Fruit fly (Drosophila melanogaster): Measurements from ENCODE around the gene Syt12.
A peak's percentile ranks its signal among the peaks of the same experiment; 100 is the strongest.

Gene Syt12

DNA sequence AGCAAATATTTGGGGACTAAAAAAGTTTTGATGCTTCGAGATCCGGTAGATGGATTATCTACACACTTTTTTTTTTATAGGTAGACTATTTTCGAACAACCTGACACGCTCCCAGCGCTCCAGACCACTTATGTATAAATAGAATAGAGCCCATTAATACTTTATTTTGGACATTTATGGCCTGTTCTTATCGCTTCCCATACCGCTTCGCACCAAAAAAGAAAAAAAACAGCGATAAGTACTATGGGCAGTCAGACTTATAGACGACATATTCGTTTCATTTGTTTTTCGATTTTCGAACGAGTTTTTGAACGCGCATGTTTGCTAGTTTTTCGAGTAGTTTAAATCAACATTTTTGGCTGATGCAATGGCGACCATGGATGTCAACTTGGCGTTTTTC, 38.6 kb downstream of the Syt12 start:
- TF ChIP-seq CG32264 (GFP tag; optimal IDR thresholded peaks at IDR 0.05) (no peak), Abd-B (GFP tag; optimal IDR thresholded peaks at IDR 0.05) (no peak), Vsx2 (GFP tag; optimal IDR thresholded peaks at IDR 0.05; ENCODE audit: partially characterized antibody) (no peak), usp (GFP tag; optimal IDR thresholded peaks at IDR 0.05) (no peak), GATAd (GFP tag; optimal IDR thresholded peaks at IDR 0.05) (no peak), brk (GFP tag; optimal IDR thresholded peaks at IDR 0.05) (no peak), Myc (optimal IDR thresholded peaks at IDR 0.05) (no peak), psq (GFP tag; optimal IDR thresholded peaks at IDR 0.05) (no peak), sv (GFP tag; optimal IDR thresholded peaks at IDR 0.05) (no peak), jim (GFP tag; optimal IDR thresholded peaks at IDR 0.05) (no peak), CrebA (GFP tag; optimal IDR thresholded peaks at IDR 0.05; ENCODE audit: borderline replicate concordance) (no peak), N (GFP tag; optimal IDR thresholded peaks at IDR 0.05) (no peak), dmrt93B (GFP tag; optimal IDR thresholded peaks at IDR 0.05) (no peak), Rel (GFP tag; optimal IDR thresholded peaks at IDR 0.05) (no peak), Rel (tag; optimal IDR thresholded peaks at IDR 0.05) (no peak), CG9705 (GFP tag; optimal IDR thresholded peaks at IDR 0.05) (no peak), Hr78 (GFP tag; optimal IDR thresholded peaks at IDR 0.05) (no peak), rgr (GFP tag; optimal IDR thresholded peaks at IDR 0.05) (no peak)

DNA sequence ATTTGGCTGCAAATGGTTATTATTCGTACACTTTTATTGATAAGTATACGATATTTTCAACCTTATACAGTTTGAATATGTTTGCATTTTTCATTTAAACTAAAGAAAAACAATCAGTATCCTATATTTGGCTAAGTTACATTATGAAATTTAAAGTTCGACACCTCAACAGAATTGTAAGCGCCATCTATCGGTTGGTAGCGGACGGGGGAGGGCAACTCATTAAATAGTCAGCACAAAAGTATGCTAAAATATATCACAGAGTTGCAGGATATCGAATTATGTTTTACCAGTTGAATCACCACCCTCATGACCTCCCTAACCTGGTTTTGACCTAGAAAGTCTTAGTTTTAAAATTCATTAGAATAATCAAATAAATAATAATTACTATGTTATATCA, 42.2 kb downstream of the Syt12 start:
- no peak for TF ChIP-seq Hr78 (GFP tag; optimal IDR thresholded peaks at IDR 0.05)
- no peak for TF ChIP-seq woc (GFP tag; optimal IDR thresholded peaks at IDR 0.05)
- no peak for TF ChIP-seq brk (GFP tag; optimal IDR thresholded peaks at IDR 0.05)
- TF ChIP-seq Sp1 (GFP tag; optimal IDR thresholded peaks at IDR 0.05), result no peak
- peak; percentile 32 for TF ChIP-seq Myc (optimal IDR thresholded peaks at IDR 0.05)
- no peak for TF ChIP-seq dl (GFP tag; optimal IDR thresholded peaks at IDR 0.05; ENCODE audit: insufficient read depth in 1 of 2, partially characterized antibody in 2 of 2)

DNA sequence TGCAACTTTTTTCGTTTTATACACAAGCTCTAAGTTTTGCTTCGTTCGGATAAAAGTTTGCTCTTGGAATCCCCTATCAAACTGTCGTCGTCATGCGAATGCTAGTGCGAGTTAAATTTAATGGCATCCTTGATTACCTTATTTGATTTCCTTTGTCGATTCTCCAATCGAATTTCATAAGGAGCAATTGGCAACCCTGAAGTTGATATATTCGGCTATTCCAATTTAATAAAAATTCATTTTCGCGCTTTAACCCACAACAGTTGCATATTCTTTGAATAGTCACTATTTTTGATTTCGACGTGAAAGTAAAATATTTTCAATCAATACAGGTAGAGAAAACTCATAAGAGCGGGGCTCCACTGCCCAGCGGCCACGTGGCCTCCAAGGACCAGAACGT, 43.7 kb downstream of the Syt12 start, which contains the start of gene CG12725:
Gene CG12725, minus strand, starts transcription at position 101 of the 400 bp plus-strand sequence.
- no peak for TF ChIP-seq Abd-B (GFP tag; optimal IDR thresholded peaks at IDR 0.05)
- no peak for TF ChIP-seq Hr83 (GFP tag; optimal IDR thresholded peaks at IDR 0.05; ENCODE audit: poor library complexity, severe bottlenecking)
- no peak for TF ChIP-seq Hr78 (GFP tag; optimal IDR thresholded peaks at IDR 0.05)
- no peak for TF ChIP-seq ey (GFP tag; optimal IDR thresholded peaks at IDR 0.05)
- TF ChIP-seq CG32264 (GFP tag; optimal IDR thresholded peaks at IDR 0.05), result no peak
- no peak for TF ChIP-seq N (GFP tag; optimal IDR thresholded peaks at IDR 0.05)
- TF ChIP-seq dsf (GFP tag; optimal IDR thresholded peaks at IDR 0.05; ENCODE audit: borderline replicate concordance), result no peak
- TF ChIP-seq pan (optimal IDR thresholded peaks at IDR 0.05), result no peak
- TF ChIP-seq Myc (optimal IDR thresholded peaks at IDR 0.05), result no peak
- no peak for TF ChIP-seq dl (GFP tag; optimal IDR thresholded peaks at IDR 0.05; ENCODE audit: insufficient read depth in 1 of 2, partially characterized antibody in 2 of 2)
- TF ChIP-seq OdsH (GFP tag; optimal IDR thresholded peaks at IDR 0.05), result no peak

dm6 chrX:13403553-13403952, 44.5 kb downstream of the Syt12 start:
- TF ChIP-seq CrebA (GFP tag; optimal IDR thresholded peaks at IDR 0.05; ENCODE audit: borderline replicate concordance) (peak; percentile 46), dmrt93B (GFP tag; optimal IDR thresholded peaks at IDR 0.05) (no peak)

DNA sequence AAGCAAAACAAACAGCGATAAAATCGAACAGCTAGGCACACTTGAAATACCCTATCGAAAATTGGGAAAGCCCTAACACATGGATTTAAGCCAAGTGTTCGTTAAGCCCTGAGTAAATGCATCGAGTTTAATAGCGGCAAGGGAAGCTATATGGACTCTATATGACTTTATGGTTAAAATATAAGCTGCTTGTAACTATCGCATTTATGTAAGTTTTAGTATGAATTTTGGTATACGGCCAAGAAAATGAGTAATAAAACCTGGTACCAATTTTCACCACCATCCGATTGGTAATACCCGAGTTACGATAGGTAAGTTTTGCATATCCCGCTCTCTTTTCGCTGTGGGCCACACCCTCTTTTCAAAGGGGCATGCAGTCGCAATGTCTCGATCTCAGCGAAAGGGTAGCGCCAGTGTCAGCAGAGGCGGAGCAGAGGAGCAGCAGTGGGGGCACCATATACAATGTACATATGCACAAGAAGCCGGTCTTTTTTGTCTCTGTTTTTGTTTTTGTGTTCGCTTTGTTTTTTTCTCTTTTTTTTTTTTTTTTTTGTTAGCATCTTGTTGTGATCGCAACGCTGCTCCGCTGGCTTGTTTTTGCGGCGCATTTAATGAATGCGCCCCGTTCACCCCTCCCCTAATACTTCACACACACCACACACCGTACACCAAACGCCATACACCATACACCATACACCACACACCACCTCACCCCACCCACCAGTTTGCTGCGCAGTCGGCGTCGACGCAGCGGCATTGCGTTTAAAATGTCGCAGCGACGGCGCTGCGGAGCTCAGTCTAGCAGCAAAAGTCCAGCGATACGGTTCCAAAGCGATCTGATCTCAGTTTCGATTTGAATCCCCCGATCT, 45.1 kb downstream of the Syt12 start, which contains the start of gene GstT4:
Gene GstT4, plus strand, starts transcription at position 788 of the 869 bp plus-strand sequence.
- no peak for TF ChIP-seq CG32264 (GFP tag; optimal IDR thresholded peaks at IDR 0.05)
- peak; percentile 95 for TF ChIP-seq woc (GFP tag; optimal IDR thresholded peaks at IDR 0.05)
- TF ChIP-seq psq (GFP tag; optimal IDR thresholded peaks at IDR 0.05), result peak; percentile 97
- no peak for TF ChIP-seq Vsx2 (GFP tag; optimal IDR thresholded peaks at IDR 0.05; ENCODE audit: partially characterized antibody)
- TF ChIP-seq dsf (GFP tag; optimal IDR thresholded peaks at IDR 0.05; ENCODE audit: borderline replicate concordance), result no peak
- TF ChIP-seq br (GFP tag; optimal IDR thresholded peaks at IDR 0.05), result peak; percentile 87
- peak; percentile 90 for TF ChIP-seq Hnf4 (GFP tag; optimal IDR thresholded peaks at IDR 0.05)
- TF ChIP-seq lola (GFP tag; optimal IDR thresholded peaks at IDR 0.05), result no peak
- no peak for TF ChIP-seq N (GFP tag; optimal IDR thresholded peaks at IDR 0.05)
- TF ChIP-seq sv (GFP tag; optimal IDR thresholded peaks at IDR 0.05), result peak; percentile 42
- TF ChIP-seq h (GFP tag; optimal IDR thresholded peaks at IDR 0.05), result peak; percentile 86
- TF ChIP-seq foxo (GFP tag; optimal IDR thresholded peaks at IDR 0.05), result peak; percentile 12 to 80
- TF ChIP-seq Hr83 (GFP tag; optimal IDR thresholded peaks at IDR 0.05; ENCODE audit: poor library complexity, severe bottlenecking), result peak; percentile 39
- no peak for TF ChIP-seq pan (optimal IDR thresholded peaks at IDR 0.05)
- TF ChIP-seq Dfd (GFP tag; optimal IDR thresholded peaks at IDR 0.05), result no peak
- no peak for TF ChIP-seq tai (GFP tag; optimal IDR thresholded peaks at IDR 0.05)
- peak; percentile 54 for TF ChIP-seq Mio (GFP tag; optimal IDR thresholded peaks at IDR 0.05)
- peak; percentile 80 for TF ChIP-seq OdsH (GFP tag; optimal IDR thresholded peaks at IDR 0.05)
- no peak for TF ChIP-seq Hr78 (GFP tag; optimal IDR thresholded peaks at IDR 0.05)
- no peak for TF ChIP-seq Abd-B (GFP tag; optimal IDR thresholded peaks at IDR 0.05)
- peak; percentile 87 for TF ChIP-seq Sp1 (GFP tag; optimal IDR thresholded peaks at IDR 0.05)
- no peak for TF ChIP-seq usp (GFP tag; optimal IDR thresholded peaks at IDR 0.05)
- TF ChIP-seq Jra (GFP tag; optimal IDR thresholded peaks at IDR 0.05), result peak; percentile 67
- TF ChIP-seq sage (GFP tag; optimal IDR thresholded peaks at IDR 0.05), result peak; percentile 85
- TF ChIP-seq CrebA (GFP tag; optimal IDR thresholded peaks at IDR 0.05; ENCODE audit: borderline replicate concordance), result no peak
- TF ChIP-seq jim (GFP tag; optimal IDR thresholded peaks at IDR 0.05), result peak; percentile 98
- peak; percentile 33 for TF ChIP-seq dmrt93B (GFP tag; optimal IDR thresholded peaks at IDR 0.05)
- no peak for TF ChIP-seq HLH106 (tag; optimal IDR thresholded peaks at IDR 0.05)
- no peak for TF ChIP-seq GATAd (GFP tag; optimal IDR thresholded peaks at IDR 0.05)
- peak; percentile 57 for TF ChIP-seq ey (GFP tag; optimal IDR thresholded peaks at IDR 0.05)

Measured in whole organism, wandering third instar larva.